Worm (Caenorhabditis elegans): ENCODE results near the gene C23G10.10.

The C23G10.10 gene

ce11 chrIII:6213915-6214314 is at the start of gene C23G10.10:
Gene C23G10.10, minus strand, starts transcription at chrIII:6214015.
- TF ChIP-seq nfya-1 (tag; optimal IDR thresholded peaks at IDR 0.05; ENCODE audit: borderline replicate concordance, insufficient read depth) (no peak), tlf-1 (GFP tag; optimal IDR thresholded peaks at IDR 0.05) (no peak), B0261.1 (tag; optimal IDR thresholded peaks at IDR 0.05) (no peak), gei-17 (GFP tag; optimal IDR thresholded peaks at IDR 0.05) (no peak), sdz-38 (tag; optimal IDR thresholded peaks at IDR 0.05) (no peak), B0336.3 (GFP tag; IDR thresholded peaks at IDR 0.05) (no peak), F37B4.10 (GFP tag; IDR thresholded peaks at IDR 0.05) (no peak), snpc-4 (GFP tag; optimal IDR thresholded peaks at IDR 0.05) (no peak), snpc-4 (tag; optimal IDR thresholded peaks at IDR 0.05) (no peak), Y95B8A.8 (GFP tag; IDR thresholded peaks at IDR 0.05) (no peak), ZK185.1 (tag; optimal IDR thresholded peaks at IDR 0.05; ENCODE audit: poor library complexity, severe bottlenecking) (no peak), nhr-27 (tag; optimal IDR thresholded peaks at IDR 0.05) (no peak), rpc-1 (optimal IDR thresholded peaks at IDR 0.05) (no peak), rpc-1 (tag; optimal IDR thresholded peaks at IDR 0.05) (no peak), C17E4.6 (GFP tag; IDR thresholded peaks at IDR 0.05) (no peak), F57C9.4 (tag; optimal IDR thresholded peaks at IDR 0.05) (no peak), akir-1 (GFP tag; optimal IDR thresholded peaks at IDR 0.05) (no peak), hmg-1.2 (GFP tag; IDR thresholded peaks at IDR 0.05) (no peak), bed-2 (GFP tag; IDR thresholded peaks at IDR 0.05) (no peak), zim-3 (tag; optimal IDR thresholded peaks at IDR 0.05) (no peak)

ce11 chrIII:6261985-6262384 is 48.2 kb upstream of the C23G10.10 start, which contains the start of gene srg-4:
Gene srg-4, minus strand, starts transcription at chrIII:6262085.
- TF ChIP-seq ceh-27 (GFP tag; optimal IDR thresholded peaks at IDR 0.05) (no peak), F52B5.7 (tag; optimal IDR thresholded peaks at IDR 0.05) (no peak), Y79H2A.3 (GFP tag; conservative IDR thresholded peaks at IDR 0.05) (no peak), ztf-26 (tag; optimal IDR thresholded peaks at IDR 0.05) (no peak), pha-4 (tag; optimal IDR thresholded peaks at IDR 0.05) (no peak), hlh-12 (tag; optimal IDR thresholded peaks at IDR 0.05) (no peak), nfya-1 (tag; optimal IDR thresholded peaks at IDR 0.05; ENCODE audit: borderline replicate concordance, insufficient read depth) (no peak)

ce11 chrIII:6260115-6260514 is 46.3 kb upstream of the C23G10.10 start, which contains the start of gene srg-2:
Gene srg-2, minus strand, starts transcription at chrIII:6260215.
- TF ChIP-seq F10E7.11 (tag; optimal IDR thresholded peaks at IDR 0.05) (no peak), ets-4 (GFP tag; optimal IDR thresholded peaks at IDR 0.05) (no peak), ama-1 (optimal IDR thresholded peaks at IDR 0.05) (no peak), ama-1 (GFP tag; optimal IDR thresholded peaks at IDR 0.05) (no peak), nfya-2 (GFP tag; IDR thresholded peaks at IDR 0.05) (no peak), mes-4 (tag; optimal IDR thresholded peaks at IDR 0.05) (no peak), bed-2 (GFP tag; IDR thresholded peaks at IDR 0.05) (no peak), ceh-58 (GFP tag; IDR thresholded peaks at IDR 0.05) (no peak), egl-44 (GFP tag; IDR thresholded peaks at IDR 0.05) (no peak), nhr-27 (tag; optimal IDR thresholded peaks at IDR 0.05) (no peak), nhr-90 (tag; optimal IDR thresholded peaks at IDR 0.05) (no peak), ZK185.1 (tag; optimal IDR thresholded peaks at IDR 0.05; ENCODE audit: poor library complexity, severe bottlenecking) (no peak), T26A5.8 (tag; optimal IDR thresholded peaks at IDR 0.05) (no peak)

ce11 chrIII:6258262-6258661 is 44.4 kb upstream of the C23G10.10 start, which contains the start of gene srg-1:
Gene srg-1, minus strand, starts transcription at chrIII:6258362.
- no peak for TF ChIP-seq ztf-3 (GFP tag; optimal IDR thresholded peaks at IDR 0.05)
- TF ChIP-seq sdz-38 (tag; optimal IDR thresholded peaks at IDR 0.05) = no peak
- no peak for TF ChIP-seq repo-1 (tag; optimal IDR thresholded peaks at IDR 0.05)
- no peak for TF ChIP-seq gei-17 (GFP tag; optimal IDR thresholded peaks at IDR 0.05)
- TF ChIP-seq F22D6.2 (tag; optimal IDR thresholded peaks at IDR 0.05) = no peak
- no peak for TF ChIP-seq him-1 (tag; optimal IDR thresholded peaks at IDR 0.05)
- TF ChIP-seq egl-18 (GFP tag; IDR thresholded peaks at IDR 0.05) = no peak
- no peak for TF ChIP-seq aptf-3 (GFP tag; IDR thresholded peaks at IDR 0.05)
- no peak for TF ChIP-seq attf-3 (GFP tag; conservative IDR thresholded peaks at IDR 0.05)
- TF ChIP-seq chd-7 (tag; optimal IDR thresholded peaks at IDR 0.05) = no peak
- TF ChIP-seq mxl-1 (tag; optimal IDR thresholded peaks at IDR 0.05) = no peak
- no peak for TF ChIP-seq B0336.3 (GFP tag; IDR thresholded peaks at IDR 0.05)
